Worm (Caenorhabditis elegans): Measurements from ENCODE around the gene F18C5.10.

Gene F18C5.10

ce11 chrII:6554677-6555076, 6.6 kb downstream of the F18C5.10 start, which contains the start of gene wrn-1:
Gene wrn-1, plus strand, starts transcription at chrII:6554977.
- no peak for TF ChIP-seq bed-1 (GFP tag; IDR thresholded peaks at IDR 0.05)
- TF ChIP-seq bed-2 (GFP tag; IDR thresholded peaks at IDR 0.05), result no peak
- TF ChIP-seq mel-28 (tag; optimal IDR thresholded peaks at IDR 0.05; ENCODE audit: borderline replicate concordance), result no peak
- TF ChIP-seq lsy-27 (tag; optimal IDR thresholded peaks at IDR 0.05; ENCODE audit: borderline replicate concordance, insufficient read depth), result no peak
- no peak for TF ChIP-seq fkh-3 (tag; optimal IDR thresholded peaks at IDR 0.05)
- TF ChIP-seq chd-7 (tag; optimal IDR thresholded peaks at IDR 0.05), result no peak
- no peak for TF ChIP-seq efl-1 (GFP tag; optimal IDR thresholded peaks at IDR 0.05)
- TF ChIP-seq lsl-1 (GFP tag; optimal IDR thresholded peaks at IDR 0.05), result no peak
- TF ChIP-seq F39B2.1 (GFP tag; IDR thresholded peaks at IDR 0.05), result no peak
- no peak for TF ChIP-seq let-526 (GFP tag; IDR thresholded peaks at IDR 0.05)
- TF ChIP-seq egl-44 (GFP tag; IDR thresholded peaks at IDR 0.05), result no peak
- no peak for TF ChIP-seq athp-1 (tag; optimal IDR thresholded peaks at IDR 0.05)
- no peak for TF ChIP-seq F22D6.2 (tag; optimal IDR thresholded peaks at IDR 0.05)
- TF ChIP-seq ekl-4 (GFP tag; IDR thresholded peaks at IDR 0.05), result no peak

ce11 chrII:6544842-6545410, 16.3 kb downstream of the F18C5.10 start, which contains the start of gene lron-15:
Gene lron-15, minus strand, starts transcription at chrII:6544892.
- TF ChIP-seq lsl-1 (GFP tag; optimal IDR thresholded peaks at IDR 0.05) (no peak), efl-1 (GFP tag; optimal IDR thresholded peaks at IDR 0.05) (no peak), nhr-80 (tag; optimal IDR thresholded peaks at IDR 0.05) (no peak), aptf-2 (GFP tag; conservative IDR thresholded peaks at IDR 0.05) (no peak), madf-10 (tag; optimal IDR thresholded peaks at IDR 0.05) (no peak), ets-4 (GFP tag; optimal IDR thresholded peaks at IDR 0.05) (no peak), sptf-2 (GFP tag; optimal IDR thresholded peaks at IDR 0.05) (no peak), pbrm-1 (GFP tag; IDR thresholded peaks at IDR 0.05) (no peak), hmg-1.2 (GFP tag; IDR thresholded peaks at IDR 0.05) (no peak), die-1 (tag; optimal IDR thresholded peaks at IDR 0.05) (no peak), ceh-58 (GFP tag; IDR thresholded peaks at IDR 0.05) (no peak), hsf-1 (GFP tag; IDR thresholded peaks at IDR 0.05) (no peak), ama-1 (optimal IDR thresholded peaks at IDR 0.05) (no peak), ama-1 (GFP tag; optimal IDR thresholded peaks at IDR 0.05) (no peak), athp-1 (tag; optimal IDR thresholded peaks at IDR 0.05) (no peak), snpc-1.1 (tag; optimal IDR thresholded peaks at IDR 0.05; ENCODE audit: insufficient read depth) (no peak), mcd-1 (GFP tag; IDR thresholded peaks at IDR 0.05) (no peak), hmg-20 (GFP tag; IDR thresholded peaks at IDR 0.05) (no peak), ccch-3 (GFP tag; optimal IDR thresholded peaks at IDR 0.05) (no peak), mes-4 (tag; optimal IDR thresholded peaks at IDR 0.05) (no peak)

DNA sequence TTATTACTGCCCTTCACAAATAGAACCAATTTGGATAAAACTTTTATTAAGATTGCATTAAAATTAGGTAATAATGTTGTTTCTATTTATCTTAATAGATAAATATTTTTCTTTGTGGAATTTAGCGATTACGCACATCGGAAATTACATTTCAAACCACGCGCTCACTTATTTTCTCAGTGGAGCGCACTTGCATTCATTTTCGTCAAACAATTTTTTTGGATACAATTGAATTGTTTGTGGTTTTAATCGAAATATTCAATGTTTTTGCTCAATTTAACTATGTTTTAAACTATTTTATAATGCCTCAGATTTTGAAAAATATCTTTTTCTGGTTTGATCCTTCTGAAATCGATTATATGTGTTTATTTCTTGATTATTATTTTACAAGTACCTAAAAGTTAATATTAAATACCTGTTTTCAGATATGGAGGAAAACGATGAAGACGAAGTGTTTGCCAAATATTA, 25.3 kb downstream of the F18C5.10 start, which contains the start of gene utp-20:
Gene utp-20, plus strand, starts transcription at position 418 of the 468 bp plus-strand sequence.
- TF ChIP-seq F55B11.4 (tag; optimal IDR thresholded peaks at IDR 0.05; ENCODE audit: borderline replicate concordance, insufficient read depth) (no peak), F37B4.10 (GFP tag; IDR thresholded peaks at IDR 0.05) (no peak), nhr-120 (GFP tag; IDR thresholded peaks at IDR 0.05) (no peak), madf-8 (GFP tag; conservative IDR thresholded peaks at IDR 0.05) (no peak), ccch-3 (GFP tag; optimal IDR thresholded peaks at IDR 0.05) (no peak), nfyb-1 (GFP tag; IDR thresholded peaks at IDR 0.05) (no peak), ceh-100 (GFP tag; IDR thresholded peaks at IDR 0.05) (no peak), cebp-1 (GFP tag; IDR thresholded peaks at IDR 0.05) (no peak), cebp-1 (tag; optimal IDR thresholded peaks at IDR 0.05) (no peak), ztf-22 (GFP tag; optimal IDR thresholded peaks at IDR 0.05) (no peak), hmg-20 (GFP tag; IDR thresholded peaks at IDR 0.05) (no peak), lin-26 (GFP tag; IDR thresholded peaks at IDR 0.05) (no peak), mcd-1 (GFP tag; IDR thresholded peaks at IDR 0.05) (peak; percentile 93), egrh-3 (GFP tag; IDR thresholded peaks at IDR 0.05) (no peak), lin-35 (GFP tag; optimal IDR thresholded peaks at IDR 0.05) (peak in 1 of 3 experiments; percentile 79), hmg-1.2 (GFP tag; IDR thresholded peaks at IDR 0.05) (no peak), ZK185.1 (tag; optimal IDR thresholded peaks at IDR 0.05; ENCODE audit: poor library complexity, severe bottlenecking) (no peak), ceh-58 (GFP tag; IDR thresholded peaks at IDR 0.05) (no peak), xnd-1 (tag; optimal IDR thresholded peaks at IDR 0.05) (no peak), ztf-28 (GFP tag; IDR thresholded peaks at IDR 0.05) (no peak), rcor-1 (GFP tag; IDR thresholded peaks at IDR 0.05) (no peak)
